Fruit fly (Drosophila melanogaster) S2 (cell line): ENCODE measurements around the gene CG15719.

Experiments
- CG8478 ChIP-seq: fragments of >200 bp; optimal IDR thresholded peaks from 2 replicates; lab custom pipeline; 2018
- CTCF ChIP-seq, 2 experiments: fragments of >200 bp; optimal IDR thresholded peaks; 2 replicates each; lab custom pipeline; 2018

Gene CG15719

DNA sequence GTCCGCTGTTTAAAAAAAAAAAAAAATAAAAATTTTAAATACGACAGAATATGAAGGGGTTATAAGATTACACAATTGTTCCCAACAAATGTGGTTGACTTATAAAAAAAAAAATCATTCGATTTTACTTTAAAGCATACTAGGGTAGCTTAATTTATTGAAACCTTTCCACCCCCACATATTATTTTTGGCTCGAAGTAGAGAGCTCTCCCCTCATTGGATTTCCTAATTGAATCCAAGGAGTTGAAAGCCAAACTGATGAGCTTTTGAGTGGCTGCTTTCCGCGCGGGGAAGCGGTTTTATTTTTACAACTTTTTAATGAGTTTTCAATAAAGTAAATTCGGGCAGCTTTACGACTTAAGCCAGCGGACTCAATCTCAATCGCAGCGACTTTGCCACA lies at the start of gene CG15719:
CG15719 (minus strand) TSS at position 101 of the 400 bp plus-strand sequence.
- TF ChIP-seq CTCF (optimal IDR thresholded peaks at IDR 0.05; lab: Kevin White, UChicago) (no peak), CG8478 (no peak)

DNA sequence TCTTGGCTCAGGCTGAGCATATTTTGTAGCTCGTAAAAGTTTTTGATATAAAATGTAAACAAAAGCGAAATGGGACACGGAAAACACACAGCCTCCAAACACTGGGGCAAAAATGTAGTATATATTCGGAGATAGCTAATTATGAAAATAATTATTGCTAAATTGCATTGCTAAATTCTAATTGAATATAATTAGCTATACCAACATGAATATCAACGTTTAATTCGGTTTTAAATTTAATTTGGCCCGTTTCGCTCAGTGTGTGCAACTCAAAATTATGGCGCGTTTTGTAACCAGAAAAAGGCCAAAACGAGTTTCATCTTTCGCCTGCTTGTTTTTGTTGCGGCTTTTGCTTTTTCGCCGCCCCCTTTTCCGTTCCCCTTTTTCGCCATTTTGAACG lies 19.1 kb upstream of the CG15719 start:
- TF ChIP-seq CTCF (optimal IDR thresholded peaks at IDR 0.05; lab: Kevin White, UChicago), result no peak
- TF ChIP-seq CG8478, result no peak

DNA sequence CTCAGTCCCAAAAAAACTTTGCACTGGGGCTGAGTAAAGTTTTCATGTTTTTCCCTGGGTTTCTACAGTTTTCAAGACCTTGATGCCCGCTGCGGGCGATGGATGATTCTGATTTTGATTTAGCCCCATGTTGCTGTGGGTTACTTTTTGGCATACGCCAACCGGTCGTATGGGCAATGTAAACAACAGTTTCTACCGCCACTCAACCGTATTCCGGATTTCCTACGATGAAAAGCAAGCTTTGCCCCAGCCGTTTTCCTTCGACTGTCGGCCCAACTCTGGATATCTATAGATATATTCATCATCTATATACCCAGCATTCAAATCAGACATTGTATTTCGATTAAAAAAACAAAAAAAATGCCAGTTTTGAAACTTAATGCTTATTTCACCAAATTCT lies 17.2 kb upstream of the CG15719 start, which contains the start of gene CG2209:
CG2209 (plus strand) TSS at position 301 of the 400 bp plus-strand sequence.
- TF ChIP-seq CG8478 (no peak), CTCF (optimal IDR thresholded peaks at IDR 0.05; lab: Kevin White, UChicago) (no peak)

DNA sequence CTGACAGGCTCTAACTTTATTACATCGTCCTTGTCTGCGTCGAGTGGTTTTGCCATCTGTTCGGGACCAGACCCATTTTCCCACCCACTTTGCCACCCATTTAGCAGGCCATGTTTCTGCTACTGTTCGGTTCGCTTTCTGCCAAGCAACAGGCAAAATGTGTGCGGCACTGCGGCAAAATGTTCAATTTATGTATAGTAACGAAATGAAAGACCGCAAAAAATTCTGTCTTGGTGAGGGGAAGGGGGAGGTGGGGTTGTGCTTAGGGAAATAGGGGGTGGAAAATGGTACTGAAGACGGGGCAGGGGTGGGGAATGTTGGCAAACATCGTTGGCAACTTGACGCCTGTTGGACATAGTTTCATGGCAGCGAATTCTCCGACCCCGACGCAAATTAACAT lies 7.6 kb upstream of the CG15719 start:
- TF ChIP-seq CTCF (optimal IDR thresholded peaks at IDR 0.05; lab: Kevin White, UChicago) (no peak), CG8478 (no peak)

DNA sequence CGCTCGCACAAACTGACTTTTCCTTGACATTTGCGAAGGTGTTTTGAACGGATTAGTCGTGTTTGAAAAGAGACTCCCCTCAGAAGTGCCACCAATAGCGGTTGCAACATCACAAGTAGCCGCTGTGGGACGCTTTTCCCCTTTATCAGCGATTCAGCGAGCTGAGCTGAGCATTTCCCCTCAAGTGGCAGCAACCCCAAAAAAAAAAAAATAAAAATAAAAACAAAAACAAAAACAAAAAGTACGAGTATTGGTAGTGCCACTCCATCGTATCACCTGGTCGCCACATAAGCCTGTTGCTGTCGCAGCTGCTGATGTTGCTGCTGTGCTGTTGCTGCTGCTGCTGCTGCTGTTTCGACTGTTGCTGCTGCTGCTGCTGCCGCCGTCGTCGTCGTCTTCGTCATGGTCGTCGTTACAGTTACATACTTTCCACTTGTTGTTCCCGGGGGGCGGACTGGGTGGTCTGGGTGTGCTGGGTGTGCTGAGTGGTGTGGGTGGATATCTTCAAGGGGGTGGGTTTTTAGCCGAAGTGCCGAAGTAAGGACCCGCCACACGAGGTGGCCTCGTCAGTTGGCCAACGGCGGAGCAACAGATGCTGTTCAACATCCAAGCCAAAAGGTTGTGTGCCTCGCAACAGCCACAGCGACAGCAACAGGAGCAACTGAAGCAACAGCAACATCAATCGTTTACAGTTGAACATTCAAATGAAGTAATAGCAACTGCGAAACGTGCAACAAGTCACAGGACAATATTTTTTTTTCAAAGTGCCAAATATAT lies 16.5 kb downstream of the CG15719 start, which contains the start of gene rsh:
rsh (plus strand) TSS at position 591 of the 777 bp plus-strand sequence.
- no peak for TF ChIP-seq CG8478
- TF ChIP-seq CTCF (optimal IDR thresholded peaks at IDR 0.05; lab: Kevin White, UChicago), result no peak

DNA sequence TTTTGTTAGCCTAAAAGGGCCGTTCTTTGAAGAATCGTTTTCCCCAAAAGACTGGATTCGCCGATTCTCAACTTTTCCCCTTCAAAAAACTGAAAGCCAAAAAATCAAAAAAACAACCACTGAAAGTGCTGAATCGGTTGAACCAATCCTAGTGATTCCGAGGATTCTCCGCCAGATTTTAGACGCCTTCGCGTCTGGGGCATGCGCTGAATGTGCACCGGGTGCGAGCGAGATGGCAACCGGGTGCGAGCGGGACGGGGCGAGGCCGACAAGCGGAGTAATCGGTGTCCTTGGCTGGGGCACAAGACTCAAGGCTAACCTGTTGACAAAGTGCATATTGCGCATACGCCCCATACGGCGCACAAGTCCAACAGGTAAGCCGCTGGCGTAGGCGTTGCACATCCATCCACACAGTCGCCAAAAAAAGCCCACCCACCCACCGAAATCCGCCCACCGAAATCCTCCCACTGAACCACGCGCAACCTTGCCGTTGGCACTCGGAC lies 17.7 kb downstream of the CG15719 start:
- TF ChIP-seq CTCF (optimal IDR thresholded peaks at IDR 0.05; lab: Kevin White, UChicago) (no peak), CG8478 (no peak)

DNA sequence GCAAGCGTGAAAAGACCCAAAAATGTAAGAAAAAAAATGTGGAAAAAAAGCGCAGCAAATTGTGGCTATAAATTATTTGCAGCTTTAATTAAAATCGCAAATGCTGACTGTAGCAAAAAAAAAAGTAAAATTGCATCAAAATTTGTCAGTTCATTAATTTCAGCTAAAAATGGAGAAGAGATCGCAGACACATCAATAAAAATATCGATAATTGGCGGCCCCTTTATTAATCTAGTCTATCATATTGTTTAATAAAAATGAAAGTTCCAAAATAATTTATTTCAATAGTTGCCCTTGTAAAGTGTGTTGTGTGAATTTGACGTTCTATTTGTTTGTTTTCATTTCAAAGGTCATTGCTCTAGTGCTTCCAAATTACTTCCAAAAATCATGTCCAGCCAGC lies 20.5 kb downstream of the CG15719 start, which contains the start of gene CG32643:
CG32643 (plus strand) TSS at position 301 of the 400 bp plus-strand sequence.
- TF ChIP-seq CTCF (optimal IDR thresholded peaks at IDR 0.05; lab: Kevin White, UChicago) (no peak), CG8478 (no peak)

DNA sequence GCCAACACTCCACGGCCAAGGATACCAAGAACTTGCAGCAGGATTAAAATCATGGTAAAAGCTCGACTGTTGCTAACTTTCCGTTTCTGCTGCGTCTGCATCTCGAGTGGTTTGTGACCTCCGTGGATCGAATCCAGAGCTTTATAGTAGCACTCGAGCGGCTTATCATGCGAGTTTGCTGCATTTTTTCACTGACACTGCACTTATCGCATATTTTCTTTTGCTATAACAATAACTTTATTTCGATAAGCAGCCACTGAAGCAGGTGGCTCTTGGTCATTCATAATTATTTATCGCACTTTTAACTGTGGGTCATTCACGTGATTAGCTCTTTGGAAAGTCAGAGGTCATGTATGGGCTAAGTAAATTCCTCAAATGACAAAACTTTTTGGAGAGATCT lies 28.5 kb downstream of the CG15719 start, which contains the start of gene CG12716:
CG12716 (minus strand) TSS at position 101 of the 400 bp plus-strand sequence.
- TF ChIP-seq CTCF (optimal IDR thresholded peaks at IDR 0.05; lab: Kevin White, UChicago) (no peak), CG8478 (no peak)

DNA sequence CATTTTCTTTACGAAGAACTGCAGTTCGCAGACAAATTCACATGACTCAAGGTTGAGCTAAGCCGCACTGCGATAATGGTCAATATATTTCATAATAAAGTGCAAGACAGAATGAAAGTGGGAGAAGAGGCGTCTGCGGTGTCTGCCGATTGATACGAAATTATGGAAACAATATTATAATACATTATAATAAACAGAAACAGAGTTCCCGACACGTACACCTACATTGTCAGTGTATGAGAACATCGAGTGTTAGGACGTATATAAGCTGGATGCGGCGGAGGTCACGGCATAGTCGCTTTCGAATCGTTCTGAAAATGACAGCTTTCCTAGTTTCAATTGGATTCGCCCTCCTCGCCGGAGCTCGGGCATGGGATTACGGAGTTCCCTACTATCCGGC lies 34.3 kb downstream of the CG15719 start, which contains the start of gene CG15721:
CG15721 (plus strand) TSS at position 301 of the 400 bp plus-strand sequence.
- no peak for TF ChIP-seq CTCF (optimal IDR thresholded peaks at IDR 0.05; lab: Kevin White, UChicago)
- no peak for TF ChIP-seq CG8478

DNA sequence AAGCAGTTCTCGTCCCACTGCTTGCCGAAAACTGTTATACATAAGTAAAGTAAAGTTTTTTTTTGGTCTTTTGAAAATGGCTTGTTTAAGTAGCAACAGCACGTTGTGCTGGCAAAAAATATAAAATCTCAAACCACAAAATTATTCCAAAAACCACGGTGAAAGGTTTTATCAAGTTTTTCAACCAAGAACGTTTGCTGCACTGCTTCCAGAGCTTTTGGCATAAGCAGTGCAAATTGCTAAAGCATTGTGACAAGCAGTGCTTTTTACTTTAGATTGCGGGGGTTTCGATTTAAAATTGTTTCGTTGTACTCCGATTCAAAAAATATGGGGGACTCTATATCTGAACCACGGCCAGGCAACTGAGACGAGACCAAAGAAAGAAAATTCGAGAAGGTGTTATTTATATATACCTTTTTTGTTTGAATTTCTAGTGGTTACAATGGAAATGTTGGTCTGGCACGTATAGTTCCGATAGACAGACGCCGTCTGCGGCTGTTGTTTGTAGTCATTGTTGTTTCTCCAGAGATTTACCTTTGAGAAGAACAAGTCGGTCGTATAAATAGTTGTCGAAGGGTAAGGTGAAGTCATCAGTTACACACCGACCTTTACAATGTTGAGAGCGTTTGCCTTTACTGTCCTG lies 37.3 kb downstream of the CG15719 start, which contains the start of gene Mur11Da:
Mur11Da (plus strand) TSS at position 593 of the 643 bp plus-strand sequence.
- TF ChIP-seq CTCF (optimal IDR thresholded peaks at IDR 0.05; lab: Kevin White, UChicago), result no peak
- TF ChIP-seq CG8478, result no peak

DNA sequence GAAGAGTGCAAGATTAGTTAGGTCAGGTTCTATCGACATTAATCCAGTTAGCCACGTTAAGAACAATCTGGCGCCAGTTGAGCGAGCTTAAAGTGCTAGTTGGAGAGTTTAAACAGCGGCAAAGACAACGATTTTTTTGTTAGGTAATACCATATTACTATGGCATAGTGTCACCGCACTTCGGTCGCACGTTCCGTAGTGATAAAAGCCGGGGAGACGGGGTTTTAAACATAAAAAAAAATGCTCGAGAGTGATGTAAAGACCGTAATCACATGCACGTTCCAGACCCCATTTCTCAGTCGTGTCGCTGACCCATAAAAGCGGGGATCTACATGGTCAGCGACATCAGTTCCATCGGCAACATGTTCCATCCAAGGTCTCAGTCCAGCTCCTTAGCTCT lies 45.8 kb downstream of the CG15719 start, which contains the start of gene CG32642:
CG32642 (plus strand) TSS at position 301 of the 400 bp plus-strand sequence.
- TF ChIP-seq CTCF (optimal IDR thresholded peaks at IDR 0.05; lab: Kevin White, UChicago) (no peak), CG8478 (no peak)

DNA sequence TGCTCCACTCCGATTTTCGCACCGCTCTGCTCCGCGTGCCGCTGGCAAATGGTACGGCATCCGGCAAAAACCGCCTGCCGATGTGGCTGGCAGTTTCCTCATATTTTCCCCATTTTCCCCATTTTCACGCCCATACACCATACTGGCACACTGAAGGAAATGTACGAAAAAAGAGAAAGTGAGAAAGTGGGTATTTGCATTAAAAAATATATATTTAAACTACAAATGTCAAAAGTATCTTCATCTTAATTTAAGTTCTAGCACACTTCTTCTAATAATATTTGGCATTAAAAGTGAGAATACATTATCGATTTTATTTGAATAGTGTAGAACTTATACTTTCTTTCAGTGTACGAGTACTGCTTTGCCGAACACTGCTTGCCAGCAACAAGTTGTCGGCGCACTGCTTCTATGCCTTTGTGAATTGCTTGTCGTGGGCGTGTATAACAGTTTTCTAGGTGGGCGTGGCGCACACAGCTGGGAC lies 47.2 kb downstream of the CG15719 start, which contains the start of gene hec:
hec (minus strand) TSS at position 51 of the 484 bp plus-strand sequence.
- TF ChIP-seq CG8478 (no peak), CTCF (optimal IDR thresholded peaks at IDR 0.05; lab: Kevin White, UChicago) (no peak)
